Worm (Caenorhabditis elegans): ENCODE measurements around the gene C25D7.5.

- no peak for TF ChIP-seq pqm-1 (tag; optimal IDR thresholded peaks at IDR 0.05)
- TF ChIP-seq ceh-31 (tag; optimal IDR thresholded peaks at IDR 0.05), result no peak
- TF ChIP-seq tbx-2 (tag; optimal IDR thresholded peaks at IDR 0.05), result no peak
- no peak for TF ChIP-seq ref-2 (tag; optimal IDR thresholded peaks at IDR 0.05)
- TF ChIP-seq T23F11.4 (GFP tag; optimal IDR thresholded peaks at IDR 0.05), result no peak
- no peak for TF ChIP-seq hlh-30 (tag; optimal IDR thresholded peaks at IDR 0.05; ENCODE audit: insufficient read depth)
- no peak for TF ChIP-seq ama-1 (optimal IDR thresholded peaks at IDR 0.05)
- no peak for TF ChIP-seq fkh-10 (GFP tag; optimal IDR thresholded peaks at IDR 0.05)
- TF ChIP-seq gmeb-2 (tag; optimal IDR thresholded peaks at IDR 0.05), result no peak
Observed at ce11 chrV:15099447-15099846, 47.0 kb downstream of the C25D7.5 start, which contains the start of gene C01G10.1.
